Fruit fly (Drosophila melanogaster) whole organism: ENCODE data around the gene Best4.

ENCODE experiments used
- CG8478 ChIP-seq: fragments of >200 bp; optimal IDR thresholded peaks from 2 replicates; lab custom pipeline; 2018; ENCODE audit warnings: inconsistent platforms
- Dll ChIP-seq: fragments of >200 bp; optimal IDR thresholded peaks from 2 replicates; lab custom pipeline; 2017
- EcR ChIP-seq, 2 experiments: fragments of >200 bp; optimal IDR thresholded peaks; 2 replicates each; lab custom pipeline; 2017; ENCODE audit warnings: missing biosample characterization in 2 of 2, missing genetic modification characterization in 2 of 2, missing genetic modification reagents in 2 of 2
- pan ChIP-seq: fragments of >200 bp; optimal IDR thresholded peaks from 2 replicates; lab custom pipeline; 2017
- usp ChIP-seq: fragments of >200 bp; optimal IDR thresholded peaks from 2 replicates; lab custom pipeline; 2017; ENCODE audit warnings: missing biosample characterization, missing genetic modification characterization, mixed read lengths

dm6 chr3L:15336277-15336821 lies 37.6 kb downstream of the Best4 start, which contains the start of gene Toll-6:
- no peak for TF ChIP-seq usp (GFP tag; lab: Kevin White, UChicago)
- no peak for TF ChIP-seq pan (lab: Kevin White, UChicago)
- TF ChIP-seq EcR (GFP tag; optimal IDR thresholded peaks at IDR 0.05; lab: Kevin White, UChicago) = no peak
- TF ChIP-seq CG8478 (lab: Kevin White, UChicago) = no peak
- no peak for TF ChIP-seq Dll (lab: Kevin White, UChicago)
